Worm (Caenorhabditis elegans) whole organism, L4 larva: ENCODE results near the gene D1014.4.
A peak's percentile ranks its signal among the peaks of the same experiment; 100 is the strongest.

Experiments used
- F10B5.3 ChIP-seq: sonication (generic microtip); optimal IDR thresholded peaks from 2 replicates; lab custom pipeline; 2016; ENCODE audit warnings: mild to moderate bottlenecking, missing genetic modification characterization, missing compliant biosample characterization
- Y5F2A.4 ChIP-seq: fragments of 200-800 bp; sonication (Bioruptor generic); optimal IDR thresholded peaks from 2 replicates; lab custom pipeline; 2018; ENCODE audit warnings: mild to moderate bottlenecking, missing genetic modification characterization, missing compliant biosample characterization
- ZK337.2 ChIP-seq: fragments of 200-800 bp; sonication (Bioruptor generic); IDR thresholded peaks from 2 replicates; pipeline ENCODE4 v1.3.6; 2022; ENCODE audit warnings: missing genetic modification reagents, missing genetic modification characterization, missing compliant biosample characterization
- aha-1 ChIP-seq: fragments of 150-350 bp; peaks from one replicate; lab custom pipeline; 2014; ENCODE audit warnings: missing biosample characterization, missing genetic modification characterization
- aly-2 ChIP-seq: sonication (generic microtip); optimal IDR thresholded peaks from 2 replicates; lab custom pipeline; 2018; ENCODE audit warnings: missing biosample characterization, missing genetic modification characterization
- ama-1 ChIP-seq: fragments of 150-350 bp; optimal IDR thresholded peaks from 2 replicates; lab custom pipeline; 2014; ENCODE audit warnings: inconsistent platforms, mixed read lengths
- arid-1 ChIP-seq: fragments of 200-800 bp; sonication (Bioruptor generic); conservative IDR thresholded peaks from 2 replicates; pipeline ENCODE4 v1.3.6; 2022; ENCODE audit warnings: missing genetic modification reagents, missing genetic modification characterization, missing compliant biosample characterization
- attf-4 ChIP-seq: sonication (generic microtip); optimal IDR thresholded peaks from 3 replicates; lab custom pipeline; 2017; ENCODE audit warnings: missing biosample characterization, missing genetic modification characterization
- ceh-20 ChIP-seq: fragments of 200-800 bp; sonication (Bioruptor generic); IDR thresholded peaks from 2 replicates; pipeline ENCODE4 v1.3.6; 2022; ENCODE audit warnings: missing genetic modification reagents, missing genetic modification characterization, missing compliant biosample characterization
- ceh-62 ChIP-seq: sonication (generic microtip); optimal IDR thresholded peaks from 2 replicates; lab custom pipeline; 2017; ENCODE audit warnings: missing biosample characterization, missing genetic modification characterization
- daf-19 ChIP-seq: fragments of 200-800 bp; sonication (Bioruptor generic); conservative IDR thresholded peaks from 2 replicates; pipeline ENCODE4 v1.3.6; 2022; ENCODE audit warnings: missing genetic modification characterization, missing compliant biosample characterization
- dpl-1 ChIP-seq: fragments of 150-350 bp; optimal IDR thresholded peaks from 2 replicates; lab custom pipeline; 2014; ENCODE audit warnings: missing biosample characterization, missing genetic modification reagents, missing genetic modification characterization
- duxl-1 ChIP-seq: sonication (generic microtip); optimal IDR thresholded peaks from 2 replicates; lab custom pipeline; 2016; ENCODE audit warnings: mild to moderate bottlenecking, missing genetic modification characterization, moderate library complexity, missing compliant biosample characterization; ENCODE audit not compliant: poor library complexity
- dve-1 ChIP-seq: sonication (generic microtip); optimal IDR thresholded peaks from 2 replicates; lab custom pipeline; 2017; ENCODE audit warnings: antibody characterized with exemption, mild to moderate bottlenecking, missing genetic modification characterization, missing compliant biosample characterization; ENCODE audit not compliant: insufficient read depth
- fos-1 ChIP-seq: fragments of 150-350 bp; optimal IDR thresholded peaks from 2 replicates; lab custom pipeline; 2014; ENCODE audit warnings: missing biosample characterization, missing genetic modification characterization
- hif-1 ChIP-seq, 2 experiments: sonication (generic microtip); optimal IDR thresholded peaks; 2 replicates each; lab custom pipeline; 2016 to 2017; ENCODE audit warnings: missing compliant biosample characterization in 2 of 2, missing genetic modification characterization in 2 of 2, missing genetic modification reagents in 2 of 2, missing genotype in 2 of 2, mild to moderate bottlenecking in 1 of 2
- hlh-11 ChIP-seq: fragments of 200-800 bp; sonication (Bioruptor generic); optimal IDR thresholded peaks from 2 replicates; lab custom pipeline; 2018; ENCODE audit warnings: mild to moderate bottlenecking, missing genetic modification characterization, missing compliant biosample characterization
- hlh-30 ChIP-seq: sonication (generic microtip); optimal IDR thresholded peaks from 2 replicates; lab custom pipeline; 2017; ENCODE audit warnings: antibody characterized with exemption, mild to moderate bottlenecking, missing genetic modification characterization, missing compliant biosample characterization; ENCODE audit not compliant: insufficient read depth
- lin-13 ChIP-seq: fragments of 150-350 bp; optimal IDR thresholded peaks from 2 replicates; lab custom pipeline; 2014; ENCODE audit warnings: missing biosample characterization, missing genetic modification reagents, missing genetic modification characterization
- lin-15B ChIP-seq: fragments of 150-350 bp; sonication (generic microtip); optimal IDR thresholded peaks from 3 replicates; lab custom pipeline; 2014; ENCODE audit warnings: missing biosample characterization, missing genetic modification characterization
- lsy-2 ChIP-seq, 2 experiments: fragments of 150-350 bp in 1 of 2; sonication (generic microtip) in 1 of 2; optimal IDR thresholded peaks; 2 replicates each; lab custom pipeline; 2014 to 2017; ENCODE audit warnings: missing biosample characterization in 2 of 2, missing genetic modification characterization in 2 of 2
- madf-5 ChIP-seq, 2 experiments: fragments of 200-800 bp; sonication (Bioruptor generic); IDR thresholded peaks; 2 replicates each; pipeline ENCODE4 v1.3.6; 2022; ENCODE audit warnings: missing compliant biosample characterization in 2 of 2, missing genetic modification characterization in 2 of 2
- mdl-1 ChIP-seq, 2 experiments: fragments of 150-350 bp in 1 of 2; sonication (generic microtip) in 1 of 2; optimal IDR thresholded peaks; 2 replicates each; lab custom pipeline; 2014 to 2017; ENCODE audit warnings: missing biosample characterization in 2 of 2, missing genetic modification characterization in 2 of 2
- nhr-10 ChIP-seq: fragments of 150-350 bp; optimal IDR thresholded peaks from 2 replicates; lab custom pipeline; 2014; ENCODE audit warnings: missing biosample characterization, missing genetic modification characterization
- nhr-41 ChIP-seq: fragments of 200-800 bp; sonication (Bioruptor generic); IDR thresholded peaks from 2 replicates; pipeline ENCODE4 v1.3.6; 2022; ENCODE audit warnings: missing genetic modification reagents, missing genetic modification characterization, missing compliant biosample characterization
- nhr-76 ChIP-seq: fragments of 150-350 bp; optimal IDR thresholded peaks from 2 replicates; lab custom pipeline; 2014; ENCODE audit warnings: missing biosample characterization, missing genetic modification characterization
- rbr-2 ChIP-seq: sonication (generic microtip); optimal IDR thresholded peaks from 2 replicates; lab custom pipeline; 2016; ENCODE audit warnings: missing genotype, missing genetic modification characterization, missing compliant biosample characterization
- sdz-12 ChIP-seq: fragments of 200-800 bp; sonication (Bioruptor generic); optimal IDR thresholded peaks from 2 replicates; lab custom pipeline; 2018; ENCODE audit warnings: mild to moderate bottlenecking, missing genetic modification characterization, missing compliant biosample characterization
- snpc-1.2 ChIP-seq: fragments of 200-800 bp; sonication (Bioruptor generic); IDR thresholded peaks from 2 replicates; pipeline ENCODE4 v1.3.6; 2022; ENCODE audit warnings: missing genetic modification reagents, missing genetic modification characterization, missing compliant biosample characterization
- tag-97 ChIP-seq: fragments of 200-800 bp; sonication (Bioruptor generic); IDR thresholded peaks from 2 replicates; pipeline ENCODE4 v1.3.6; 2022; ENCODE audit warnings: missing genetic modification characterization, missing compliant biosample characterization
- vab-7 ChIP-seq: fragments of 200-800 bp; sonication (Bioruptor generic); IDR thresholded peaks from 2 replicates; pipeline ENCODE4 v1.3.6; 2022; ENCODE audit warnings: missing genetic modification reagents, missing genetic modification characterization, missing compliant biosample characterization
- zag-1 ChIP-seq: fragments of 150-350 bp; optimal IDR thresholded peaks from 2 replicates; lab custom pipeline; 2014; ENCODE audit warnings: missing biosample characterization, missing genetic modification characterization
- zfp-2 ChIP-seq: sonication (generic microtip); optimal IDR thresholded peaks from 2 replicates; lab custom pipeline; 2016; ENCODE audit warnings: mild to moderate bottlenecking, missing genetic modification characterization, missing compliant biosample characterization
- ztf-7 ChIP-seq: fragments of 150-350 bp; optimal IDR thresholded peaks from 2 replicates; lab custom pipeline; 2014; ENCODE audit warnings: missing biosample characterization, missing genetic modification characterization

Gene D1014.4

DNA sequence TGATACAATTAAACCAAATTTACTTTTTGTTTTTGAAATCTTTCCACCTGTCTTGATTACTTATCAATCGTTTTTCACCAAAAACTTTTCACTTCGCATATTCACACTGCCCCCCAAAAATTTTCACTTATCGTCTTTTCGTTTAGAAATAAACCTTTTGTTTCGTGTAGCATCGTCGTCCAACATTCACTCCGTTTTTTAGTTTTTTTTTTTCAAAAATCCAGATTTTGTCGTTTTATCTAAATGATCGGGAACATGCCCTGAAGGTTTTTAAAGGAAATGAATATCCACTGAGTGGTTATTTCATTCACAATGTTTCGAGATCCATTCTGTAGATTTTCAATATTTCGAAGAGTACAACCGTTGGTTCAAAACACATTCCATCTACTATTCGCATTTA is 15.1 kb upstream of the D1014.4 start, which contains the start of gene D1014.7:
Gene D1014.7 (plus strand): TSS at position 301 of the 400 bp plus-strand sequence.
- TF ChIP-seq arid-1 (GFP tag; lab: Robert Waterston, UW) (no peak), lin-13 (GFP tag; lab: Kevin White, UChicago) (no peak), ceh-62 (tag; lab: Kevin White, UChicago) (no peak), hlh-30 (tag; lab: Kevin White, UChicago) (no peak), zag-1 (tag; lab: Kevin White, UChicago) (no peak), rbr-2 (tag; lab: Kevin White, UChicago) (no peak), hlh-11 (tag; lab: Kevin White, UChicago) (no peak), ztf-7 (tag; lab: Kevin White, UChicago) (no peak), nhr-41 (GFP tag; lab: Robert Waterston, UW) (no peak), sdz-12 (GFP tag; lab: Kevin White, UChicago) (no peak), fos-1 (tag; lab: Kevin White, UChicago) (no peak), aly-2 (no peak), duxl-1 (tag; lab: Kevin White, UChicago) (no peak), mdl-1 (tag; optimal IDR thresholded peaks at IDR 0.05; lab: Kevin White, UChicago) (no peak), attf-4 (tag; lab: Kevin White, UChicago) (no peak), madf-5 (GFP tag; IDR thresholded peaks at IDR 0.05; lab: Robert Waterston, UW) (no peak), dve-1 (tag; lab: Kevin White, UChicago) (no peak), hif-1 (tag; optimal IDR thresholded peaks at IDR 0.05; lab: Kevin White, UChicago) (no peak), vab-7 (GFP tag; lab: Robert Waterston, UW) (no peak), dpl-1 (GFP tag; lab: Kevin White, UChicago) (no peak)

DNA sequence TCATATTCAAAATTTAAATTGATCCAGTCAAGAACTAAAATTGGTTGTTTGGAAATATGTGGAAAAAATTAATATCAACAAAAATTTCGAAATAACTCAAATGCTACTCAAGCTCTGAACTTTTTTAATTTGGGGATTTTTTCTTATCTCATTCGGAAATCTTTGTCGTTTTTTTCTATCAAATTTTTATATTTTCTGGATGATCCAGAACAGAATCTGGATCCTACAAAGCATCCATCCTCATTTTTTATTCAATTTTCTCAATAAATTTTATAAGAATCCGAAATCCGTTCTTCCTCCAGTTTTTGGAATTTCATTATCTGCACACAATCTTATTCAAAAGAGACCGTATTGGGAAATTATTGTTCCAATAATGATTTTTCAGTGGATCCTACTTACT is 12.2 kb upstream of the D1014.4 start, which contains the start of gene D1014.6:
Gene D1014.6 (plus strand): TSS at position 301 of the 400 bp plus-strand sequence.
- TF ChIP-seq snpc-1.2 (no peak), zfp-2 (no peak), lsy-2 (tag; optimal IDR thresholded peaks at IDR 0.05; lab: Kevin White, UChicago) (no peak), zag-1 (tag; lab: Kevin White, UChicago) (no peak), nhr-76 (tag; lab: Kevin White, UChicago) (no peak), Y5F2A.4 (GFP tag; lab: Kevin White, UChicago) (no peak)

DNA sequence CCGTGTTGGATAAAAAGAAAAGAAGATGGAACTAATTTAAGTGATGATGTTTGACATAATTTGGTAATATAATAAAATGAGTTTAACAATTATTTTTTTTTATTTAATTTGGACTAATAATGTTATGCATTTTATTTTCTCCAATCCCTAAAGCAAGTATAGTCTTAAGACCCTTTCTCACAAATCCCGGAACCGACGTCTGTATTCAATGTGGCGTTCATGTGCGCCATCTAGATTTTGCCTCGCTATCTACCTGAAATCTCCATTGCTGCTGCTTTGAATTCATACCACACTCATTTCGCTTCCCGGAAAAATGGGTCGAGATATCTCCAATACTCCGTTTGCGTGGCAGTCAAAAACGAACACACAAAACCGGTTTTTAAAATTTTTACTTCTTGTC is 9.6 kb upstream of the D1014.4 start, which contains the start of gene D1014.5:
Gene D1014.5 (plus strand): TSS at position 301 of the 400 bp plus-strand sequence.
- TF ChIP-seq ceh-20 (GFP tag; lab: Robert Waterston, UW) (no peak), lin-15B (tag; lab: Kevin White, UChicago) (no peak), nhr-41 (GFP tag; lab: Robert Waterston, UW) (no peak), F10B5.3 (no peak), aha-1 (peak; percentile 10), tag-97 (GFP tag; lab: Robert Waterston, UW) (no peak)
- TF ChIP-seq, all 104 proteins: peak for 1

DNA sequence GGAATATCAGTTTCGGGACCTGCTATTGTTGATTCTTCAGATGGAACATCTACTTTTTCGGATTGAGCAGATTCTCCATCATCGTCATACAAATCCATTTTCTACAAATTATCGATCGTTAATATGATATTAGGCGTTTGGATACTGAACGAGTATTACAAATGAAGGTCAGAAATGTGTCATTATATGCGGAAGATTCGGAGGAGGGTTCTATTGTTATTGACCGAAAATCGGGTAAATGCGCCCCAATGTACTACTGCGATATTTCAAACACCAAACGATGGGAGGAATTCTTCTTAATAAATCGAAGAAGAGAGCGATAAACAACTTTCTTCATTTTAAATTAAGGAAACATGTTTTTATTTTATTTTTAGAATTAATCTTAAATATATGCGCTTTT is 3.8 kb upstream of the D1014.4 start, which contains the start of gene spr-1:
Gene spr-1 (minus strand): TSS at position 101 of the 400 bp plus-strand sequence.
- TF ChIP-seq ama-1: no peak
- TF ChIP-seq ZK337.2 (GFP tag; lab: Robert Waterston, UW): no peak

DNA sequence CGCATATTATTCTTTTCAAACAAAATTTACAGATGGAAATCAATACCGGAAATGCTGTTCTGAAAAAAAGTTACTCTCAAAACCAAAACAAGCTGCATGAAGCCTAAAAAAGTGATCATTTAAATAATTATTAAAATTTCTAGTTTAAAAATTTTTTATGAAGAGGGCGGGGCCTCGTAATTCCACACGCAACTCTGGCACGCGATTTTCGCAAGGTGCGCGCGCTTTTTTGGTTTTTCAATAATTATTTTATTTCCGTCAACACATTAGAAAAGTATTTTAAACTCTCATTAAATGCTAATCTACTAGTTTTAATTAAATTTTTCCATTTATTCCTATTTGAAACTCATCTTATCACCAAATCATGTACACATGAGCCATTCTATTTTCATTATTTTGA is 3.3 kb upstream of the D1014.4 start:
- TF ChIP-seq daf-19 (GFP tag; lab: Robert Waterston, UW) (no peak), nhr-10 (tag; lab: Kevin White, UChicago) (no peak)
